Worm (Caenorhabditis elegans): ENCODE data around the gene Y11D7A.9.

Gene Y11D7A.9

ce11 chrIV:9274008-9274529, 18.2 kb upstream of the Y11D7A.9 start, which contains the start of gene nmy-3:
Gene nmy-3 (plus strand): TSS chrIV:9274479.
- TF ChIP-seq hlh-6 (tag; optimal IDR thresholded peaks at IDR 0.05) (no peak), ceh-18 (tag; optimal IDR thresholded peaks at IDR 0.05) (no peak), npax-4 (tag; optimal IDR thresholded peaks at IDR 0.05) (no peak), dve-1 (tag; optimal IDR thresholded peaks at IDR 0.05) (no peak), unc-55 (GFP tag; optimal IDR thresholded peaks at IDR 0.05) (no peak), hlh-30 (tag; optimal IDR thresholded peaks at IDR 0.05; ENCODE audit: insufficient read depth) (no peak), ceh-22 (tag; optimal IDR thresholded peaks at IDR 0.05) (no peak), Y22D7AL.16 (tag; optimal IDR thresholded peaks at IDR 0.05) (no peak), hlh-8 (tag; optimal IDR thresholded peaks at IDR 0.05) (no peak), pag-3 (tag; optimal IDR thresholded peaks at IDR 0.05; ENCODE audit: borderline replicate concordance) (no peak)

ce11 chrIV:9269796-9270195, 13.9 kb upstream of the Y11D7A.9 start, which contains the start of gene flh-3:
Gene flh-3 (plus strand): TSS chrIV:9270096.
- TF ChIP-seq sox-2 (GFP tag; IDR thresholded peaks at IDR 0.05) = no peak
- no peak for TF ChIP-seq hlh-8 (tag; optimal IDR thresholded peaks at IDR 0.05)
- no peak for TF ChIP-seq ahr-1 (tag; optimal IDR thresholded peaks at IDR 0.05)
- no peak for TF ChIP-seq ceh-9 (tag; optimal IDR thresholded peaks at IDR 0.05)
- no peak for TF ChIP-seq hlh-30 (tag; optimal IDR thresholded peaks at IDR 0.05; ENCODE audit: insufficient read depth)
- no peak for TF ChIP-seq gmeb-2 (tag; optimal IDR thresholded peaks at IDR 0.05)
- TF ChIP-seq ets-4 (tag; optimal IDR thresholded peaks at IDR 0.05) = no peak
- TF ChIP-seq ceh-34 (tag; optimal IDR thresholded peaks at IDR 0.05) = no peak
- TF ChIP-seq hlh-13 (GFP tag; optimal IDR thresholded peaks at IDR 0.05) = no peak
- no peak for TF ChIP-seq ztf-16 (tag; optimal IDR thresholded peaks at IDR 0.05)
- no peak for TF ChIP-seq C08G9.2 (tag; optimal IDR thresholded peaks at IDR 0.05)
- no peak for TF ChIP-seq ceh-19 (GFP tag; optimal IDR thresholded peaks at IDR 0.05)
- no peak for TF ChIP-seq pag-3 (tag; optimal IDR thresholded peaks at IDR 0.05; ENCODE audit: borderline replicate concordance)
- TF ChIP-seq T23F11.4 (GFP tag; optimal IDR thresholded peaks at IDR 0.05) = no peak
- no peak for TF ChIP-seq lin-11 (tag; optimal IDR thresholded peaks at IDR 0.05)

ce11 chrIV:9268916-9269315, 13.0 kb upstream of the Y11D7A.9 start:
- TF ChIP-seq ceh-22 (tag; optimal IDR thresholded peaks at IDR 0.05) (no peak), tbx-2 (tag; optimal IDR thresholded peaks at IDR 0.05) (peak; percentile 68), ceh-6 (GFP tag; optimal IDR thresholded peaks at IDR 0.05) (no peak), fkh-6 (tag; optimal IDR thresholded peaks at IDR 0.05) (no peak), unc-55 (GFP tag; optimal IDR thresholded peaks at IDR 0.05) (no peak), eyg-1 (tag; optimal IDR thresholded peaks at IDR 0.05) (peak; percentile 59), elt-2 (tag; optimal IDR thresholded peaks at IDR 0.05) (peak; percentile 34), fkh-10 (GFP tag; optimal IDR thresholded peaks at IDR 0.05) (no peak), pros-1 (tag; optimal IDR thresholded peaks at IDR 0.05) (no peak), ceh-14 (tag; optimal IDR thresholded peaks at IDR 0.05) (no peak), ceh-2 (tag; optimal IDR thresholded peaks at IDR 0.05) (peak; percentile 19), ceh-31 (tag; optimal IDR thresholded peaks at IDR 0.05) (peak; percentile 46), ceh-9 (tag; optimal IDR thresholded peaks at IDR 0.05) (peak; percentile 20), hlh-6 (tag; optimal IDR thresholded peaks at IDR 0.05) (peak; percentile 54), rnt-1 (tag; optimal IDR thresholded peaks at IDR 0.05) (peak; percentile 1), ama-1 (optimal IDR thresholded peaks at IDR 0.05) (no peak), sdc-2 (tag; optimal IDR thresholded peaks at IDR 0.05) (peak; percentile 65), nfya-1 (tag; optimal IDR thresholded peaks at IDR 0.05) (peak; percentile 51), T23F11.4 (GFP tag; optimal IDR thresholded peaks at IDR 0.05) (peak; percentile 19), pha-2 (tag; optimal IDR thresholded peaks at IDR 0.05) (no peak), sox-2 (GFP tag; IDR thresholded peaks at IDR 0.05) (no peak), syd-9 (tag; optimal IDR thresholded peaks at IDR 0.05) (peak; percentile 4), ref-2 (tag; optimal IDR thresholded peaks at IDR 0.05) (peak; percentile 40), ceh-34 (tag; optimal IDR thresholded peaks at IDR 0.05) (peak; percentile 59), C08G9.2 (tag; optimal IDR thresholded peaks at IDR 0.05) (peak; percentile 52), ceh-19 (GFP tag; optimal IDR thresholded peaks at IDR 0.05) (no peak), ceh-24 (tag; optimal IDR thresholded peaks at IDR 0.05) (no peak), hlh-13 (GFP tag; optimal IDR thresholded peaks at IDR 0.05) (no peak), ceh-18 (tag; optimal IDR thresholded peaks at IDR 0.05) (no peak), lin-11 (tag; optimal IDR thresholded peaks at IDR 0.05) (no peak), pax-1 (tag; optimal IDR thresholded peaks at IDR 0.05) (no peak), hlh-15 (tag; optimal IDR thresholded peaks at IDR 0.05) (no peak), ceh-30 (tag; optimal IDR thresholded peaks at IDR 0.05) (no peak)
